Worm (Caenorhabditis elegans) whole organism, midembryonic: Measurements from ENCODE around the gene D2062.5.
"Not testable (repeated sequence)": the region's sequence is repeated elsewhere in the genome, so short reads cannot be mapped to it uniquely, and the experiment has no call there.

Experiments used
- cog-1 ChIP-seq: sonication (generic microtip); optimal IDR thresholded peaks from 2 replicates; lab custom pipeline; 2016; ENCODE audit warnings: missing genetic modification characterization, missing compliant biosample characterization
- flt-1 ChIP-seq: fragments of 200-800 bp; sonication (Bioruptor generic); IDR thresholded peaks from 2 replicates; pipeline ENCODE4 v1.3.6; 2022; ENCODE audit warnings: missing genetic modification characterization, missing compliant biosample characterization
- klf-2 ChIP-seq: fragments of 200-800 bp; sonication (Bioruptor generic); conservative IDR thresholded peaks from 2 replicates; pipeline ENCODE4 v1.3.6; 2022; ENCODE audit warnings: missing genetic modification reagents, missing genetic modification characterization, missing compliant biosample characterization
- med-1 ChIP-seq: sonication (generic microtip); optimal IDR thresholded peaks from 2 replicates; lab custom pipeline; 2017; ENCODE audit warnings: missing genetic modification characterization, mild to moderate bottlenecking, missing compliant biosample characterization, antibody characterized with exemption, missing genetic modification reagents; ENCODE audit not compliant: insufficient read depth
- ref-1 ChIP-seq: fragments of 200-800 bp; sonication (Bioruptor generic); conservative IDR thresholded peaks from 2 replicates; pipeline ENCODE4 v1.3.6; 2022; ENCODE audit warnings: missing genetic modification reagents, missing genetic modification characterization, missing compliant biosample characterization
- tab-1 ChIP-seq: fragments of 200-800 bp; sonication (Bioruptor generic); IDR thresholded peaks from 2 replicates; pipeline ENCODE4 v1.3.6; 2022; ENCODE audit warnings: missing genetic modification characterization, missing compliant biosample characterization
- ztf-23 ChIP-seq: fragments of 200-800 bp; sonication (Bioruptor generic); IDR thresholded peaks from 2 replicates; pipeline ENCODE4 v1.3.6; 2022; ENCODE audit warnings: missing genetic modification reagents, missing genetic modification characterization, missing compliant biosample characterization
- ztf-29 ChIP-seq: fragments of 200-800 bp; sonication (Bioruptor generic); IDR thresholded peaks from 2 replicates; pipeline ENCODE4 v1.3.6; 2022; ENCODE audit warnings: missing genetic modification reagents, missing genetic modification characterization, missing compliant biosample characterization

- not testable (repeated sequence) for TF ChIP-seq ztf-29 (GFP tag; lab: Robert Waterston, UW); klf-2 (GFP tag; lab: Robert Waterston, UW); flt-1 (GFP tag; lab: Robert Waterston, UW); ztf-23 (GFP tag; lab: Robert Waterston, UW); cog-1; tab-1; med-1 (GFP tag; lab: Kevin White, UChicago); ref-1 (GFP tag; lab: Robert Waterston, UW)
Observed at ce11 chrII:2612278-2612677, 10.3 kb upstream of the D2062.5 start, which contains the start of gene D2062.13.
